Fruit fly (Drosophila melanogaster) whole organism: Measurements from ENCODE around the gene SNRPG.

Source experiments
- Dll ChIP-seq: fragments of >200 bp; optimal IDR thresholded peaks from 2 replicates; lab custom pipeline; 2017
- pan ChIP-seq: fragments of >200 bp; optimal IDR thresholded peaks from 2 replicates; lab custom pipeline; 2017
- psq ChIP-seq: fragments of >200 bp; optimal IDR thresholded peaks from 2 replicates; lab custom pipeline; 2017

DNA sequence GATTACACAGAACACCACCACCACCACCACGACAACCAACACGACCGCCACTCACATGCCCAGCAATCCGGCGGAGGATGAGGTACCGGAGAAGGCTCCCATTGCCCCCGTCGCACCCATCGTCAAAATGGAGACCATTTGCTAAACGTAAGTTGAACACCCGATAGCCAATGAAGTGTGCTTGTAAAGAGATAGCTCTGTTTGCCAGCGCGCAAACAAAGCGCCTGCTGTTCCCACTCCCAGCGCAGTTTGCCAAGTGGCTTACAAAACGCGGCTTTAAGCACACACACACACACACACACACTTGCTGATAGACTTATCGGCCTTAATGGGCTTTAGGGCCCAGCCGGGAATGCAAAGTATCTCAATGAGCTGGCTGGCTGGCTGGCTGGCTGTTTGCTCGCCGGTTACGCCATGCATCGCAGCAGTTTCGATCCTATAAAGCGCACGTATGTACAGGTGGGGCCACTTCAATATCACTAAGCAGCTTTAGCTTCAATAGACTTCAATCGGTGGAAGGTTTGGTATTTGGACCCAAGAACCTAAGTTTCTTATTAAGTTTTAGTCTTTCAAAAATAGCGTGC lies 3.2 kb upstream of the SNRPG start:
- no peak for TF ChIP-seq pan (lab: Kevin White, UChicago)
- TF ChIP-seq psq: no peak
- no peak for TF ChIP-seq Dll (lab: Kevin White, UChicago)
